Fruit fly (Drosophila melanogaster) whole organism, embryonic: ENCODE measurements around the gene EMC3.

Source experiments
- Bdp1 ChIP-seq: fragments of 200-800 bp; sonication (Bioruptor generic); optimal IDR thresholded peaks from 3 replicates; lab custom pipeline; 2016; ENCODE audit warnings: missing biosample characterization, missing genetic modification characterization
- Blimp-1 ChIP-seq: fragments of 200-800 bp; sonication (Bioruptor generic); optimal IDR thresholded peaks from 3 replicates; lab custom pipeline; 2018; ENCODE audit warnings: missing biosample characterization, missing genetic modification characterization, mild to moderate bottlenecking, moderate library complexity, missing genetic modification reagents
- CG11085 ChIP-seq: fragments of 200-800 bp; sonication (Bioruptor generic); IDR thresholded peaks from 2 replicates; pipeline ENCODE4 v1.3.6; 2022; ENCODE audit warnings: missing biosample characterization, missing genetic modification characterization
- CG13296 ChIP-seq: fragments of 200-800 bp; sonication (Bioruptor generic); optimal IDR thresholded peaks from 3 replicates; lab custom pipeline; 2018; ENCODE audit warnings: missing biosample characterization, mild to moderate bottlenecking, missing genetic modification characterization
- CG13894 ChIP-seq: fragments of 200-800 bp; sonication (Bioruptor generic); optimal IDR thresholded peaks from 3 replicates; lab custom pipeline; 2018; ENCODE audit warnings: missing biosample characterization, mild to moderate bottlenecking, missing genetic modification characterization, moderate library complexity
- CG14050 ChIP-seq: fragments of 200-800 bp; sonication (Bioruptor generic); IDR thresholded peaks from 3 replicates; pipeline ENCODE4 v1.3.6; 2022; ENCODE audit warnings: missing biosample characterization, missing genetic modification characterization
- CG1529 ChIP-seq: fragments of 200-800 bp; sonication (Bioruptor generic); optimal IDR thresholded peaks from 3 replicates; lab custom pipeline; 2018; ENCODE audit warnings: missing biosample characterization, missing genetic modification characterization
- CG15601 ChIP-seq: fragments of 200-800 bp; sonication (Bioruptor generic); optimal IDR thresholded peaks from 3 replicates; lab custom pipeline; 2019; ENCODE audit warnings: missing biosample characterization, mild to moderate bottlenecking, missing genetic modification characterization, moderate library complexity
- CG17359 ChIP-seq: fragments of 200-800 bp; sonication (Bioruptor generic); optimal IDR thresholded peaks from 3 replicates; lab custom pipeline; 2018; ENCODE audit warnings: missing biosample characterization, mild to moderate bottlenecking, missing genetic modification characterization, moderate library complexity
- CG17385 ChIP-seq: fragments of 200-800 bp; sonication (Bioruptor generic); optimal IDR thresholded peaks from 3 replicates; lab custom pipeline; 2018; ENCODE audit warnings: missing biosample characterization, mild to moderate bottlenecking, missing genetic modification characterization
- CG17568 ChIP-seq: fragments of 200-800 bp; sonication (Bioruptor generic); optimal IDR thresholded peaks from 2 replicates; lab custom pipeline; 2018; ENCODE audit warnings: missing biosample characterization, mild to moderate bottlenecking, missing genetic modification characterization, moderate library complexity
- CG32532 ChIP-seq: fragments of 200-800 bp; sonication (Bioruptor generic); IDR thresholded peaks from 2 replicates; pipeline ENCODE4 v1.3.6; 2022; ENCODE audit warnings: missing biosample characterization, missing genetic modification characterization
- CG42726 ChIP-seq: fragments of 200-800 bp; sonication (Bioruptor generic); IDR thresholded peaks from 2 replicates; pipeline ENCODE4 v1.3.6; 2022; ENCODE audit warnings: missing biosample characterization, missing genetic modification characterization; ENCODE audit not compliant: partially characterized antibody
- CG4730 ChIP-seq: fragments of 200-800 bp; sonication (Bioruptor generic); IDR thresholded peaks from 2 replicates; pipeline ENCODE4 v1.3.6; 2022; ENCODE audit warnings: missing biosample characterization, missing genetic modification characterization
- CG5180 ChIP-seq: fragments of 200-800 bp; sonication (Bioruptor generic); optimal IDR thresholded peaks from 3 replicates; lab custom pipeline; 2017; ENCODE audit warnings: missing biosample characterization, missing genetic modification characterization, mild to moderate bottlenecking, moderate library complexity, missing genetic modification reagents
- CG6683 ChIP-seq: fragments of 200-800 bp; sonication (Bioruptor generic); optimal IDR thresholded peaks from 2 replicates; lab custom pipeline; 2017; ENCODE audit warnings: missing biosample characterization, mild to moderate bottlenecking, missing genetic modification characterization, missing genetic modification reagents
- CG6765 ChIP-seq: fragments of 200-800 bp; sonication (Bioruptor generic); optimal IDR thresholded peaks from 3 replicates; lab custom pipeline; 2017; ENCODE audit warnings: missing biosample characterization, mild to moderate bottlenecking, missing genetic modification characterization
- CrebB ChIP-seq: fragments of 200-800 bp; sonication (Bioruptor generic); optimal IDR thresholded peaks from 3 replicates; lab custom pipeline; 2018; ENCODE audit warnings: missing biosample characterization, mild to moderate bottlenecking, missing genetic modification characterization
- Deaf1 ChIP-seq: fragments of 200-800 bp; optimal IDR thresholded peaks from 3 replicates; lab custom pipeline; 2019; ENCODE audit warnings: missing biosample characterization, mild to moderate bottlenecking, missing genetic modification characterization, moderate library complexity
- Hand ChIP-seq: fragments of 200-800 bp; sonication (Bioruptor generic); optimal IDR thresholded peaks from 2 replicates; lab custom pipeline; 2017; ENCODE audit warnings: mild to moderate bottlenecking, missing biosample characterization, missing genetic modification reagents, missing genetic modification characterization
- Hr51 ChIP-seq, 2 experiments: fragments of 200-800 bp; sonication (Bioruptor generic); optimal IDR thresholded peaks; 2 replicates in 1 of 2; 3 replicates in 1 of 2; lab custom pipeline; 2016 to 2018; ENCODE audit warnings: missing biosample characterization in 2 of 2, missing genetic modification characterization in 2 of 2, mild to moderate bottlenecking in 1 of 2, moderate library complexity in 1 of 2
- Jarid2 ChIP-seq: fragments of 200-800 bp; sonication (Bioruptor generic); optimal IDR thresholded peaks from 3 replicates; lab custom pipeline; 2017; ENCODE audit warnings: mild to moderate bottlenecking, missing biosample characterization, missing genetic modification reagents, missing genetic modification characterization
- MTF-1 ChIP-seq: fragments of 200-800 bp; sonication (Bioruptor generic); optimal IDR thresholded peaks from 2 replicates; lab custom pipeline; 2018; ENCODE audit warnings: missing biosample characterization, mild to moderate bottlenecking, missing genetic modification characterization, borderline replicate concordance
- Mad ChIP-seq: fragments of 200-800 bp; sonication (Bioruptor generic); optimal IDR thresholded peaks from 2 replicates; lab custom pipeline; 2016; ENCODE audit warnings: missing biosample characterization, missing genetic modification characterization
- Meics ChIP-seq: fragments of 200-800 bp; sonication (Bioruptor generic); optimal IDR thresholded peaks from 2 replicates; lab custom pipeline; 2017; ENCODE audit warnings: missing biosample characterization, mild to moderate bottlenecking, missing genetic modification characterization
- NfI ChIP-seq: fragments of 200-800 bp; sonication (Bioruptor generic); optimal IDR thresholded peaks from 3 replicates; lab custom pipeline; 2018; ENCODE audit warnings: missing biosample characterization, mild to moderate bottlenecking, missing genetic modification characterization, moderate library complexity
- Scr ChIP-seq: fragments of 200-800 bp; sonication (Bioruptor generic); IDR thresholded peaks from 2 replicates; pipeline ENCODE4 v1.3.6; 2022; ENCODE audit warnings: missing biosample characterization, missing genetic modification characterization; ENCODE audit not compliant: partially characterized antibody
- Sry-δ ChIP-seq: fragments of 200-800 bp; sonication (Bioruptor generic); optimal IDR thresholded peaks from 2 replicates; lab custom pipeline; 2016; ENCODE audit warnings: missing biosample characterization, missing genetic modification characterization
- ab ChIP-seq: fragments of 200-800 bp; sonication (Bioruptor generic); optimal IDR thresholded peaks from 2 replicates; lab custom pipeline; 2016; ENCODE audit warnings: missing biosample characterization, missing genetic modification characterization
- abd-A ChIP-seq: fragments of 200-800 bp; sonication (Bioruptor generic); optimal IDR thresholded peaks from 3 replicates; lab custom pipeline; 2019; ENCODE audit warnings: missing biosample characterization, mild to moderate bottlenecking, missing genetic modification characterization, moderate library complexity
- ato ChIP-seq: fragments of 200-800 bp; sonication (Bioruptor generic); IDR thresholded peaks from 2 replicates; pipeline ENCODE4 v1.3.6; 2022; ENCODE audit warnings: missing biosample characterization, missing genetic modification characterization; ENCODE audit not compliant: partially characterized antibody
- bigmax ChIP-seq: fragments of 200-800 bp; sonication (Bioruptor generic); optimal IDR thresholded peaks from 2 replicates; lab custom pipeline; 2018; ENCODE audit warnings: missing biosample characterization, mild to moderate bottlenecking, missing genetic modification characterization
- chm ChIP-seq: fragments of 200-800 bp; sonication (Bioruptor generic); IDR thresholded peaks from 2 replicates; pipeline ENCODE4 v1.3.6; 2022; ENCODE audit warnings: missing biosample characterization, missing genetic modification characterization
- eyg ChIP-seq: fragments of 200-800 bp; sonication (Bioruptor generic); optimal IDR thresholded peaks from 3 replicates; lab custom pipeline; 2016; ENCODE audit warnings: missing biosample characterization, missing genetic modification characterization
- gem ChIP-seq: fragments of 200-800 bp; sonication (Bioruptor generic); optimal IDR thresholded peaks from 2 replicates; lab custom pipeline; 2019; ENCODE audit warnings: missing biosample characterization, mild to moderate bottlenecking, missing genetic modification characterization, moderate library complexity
- lab ChIP-seq: fragments of 200-800 bp; sonication (Bioruptor generic); optimal IDR thresholded peaks from 3 replicates; lab custom pipeline; 2017; ENCODE audit warnings: missing biosample characterization, missing genetic modification characterization, mild to moderate bottlenecking, moderate library complexity, missing genetic modification reagents
- lilli ChIP-seq: fragments of 200-800 bp; sonication (Bioruptor generic); optimal IDR thresholded peaks from 3 replicates; lab custom pipeline; 2016; ENCODE audit warnings: missing biosample characterization, missing genetic modification characterization
- mld ChIP-seq: fragments of 200-800 bp; sonication (Bioruptor generic); IDR thresholded peaks from 3 replicates; pipeline ENCODE4 v1.3.6; 2022; ENCODE audit warnings: missing biosample characterization, missing genetic modification characterization; ENCODE audit not compliant: partially characterized antibody
- pho ChIP-seq: fragments of 200-800 bp; sonication (Bioruptor generic); optimal IDR thresholded peaks from 2 replicates; lab custom pipeline; 2016; ENCODE audit warnings: missing biosample characterization, missing genetic modification characterization
- row ChIP-seq: fragments of 200-800 bp; sonication (Bioruptor generic); IDR thresholded peaks from 3 replicates; pipeline ENCODE4 v1.3.6; 2022; ENCODE audit warnings: missing biosample characterization, missing genetic modification characterization
- run ChIP-seq: fragments of 200-800 bp; sonication (Bioruptor generic); optimal IDR thresholded peaks from 3 replicates; lab custom pipeline; 2018; ENCODE audit warnings: missing biosample characterization, mild to moderate bottlenecking, missing genetic modification characterization
- scrt ChIP-seq: fragments of 200-800 bp; sonication (Bioruptor generic); optimal IDR thresholded peaks from 2 replicates; lab custom pipeline; 2018; ENCODE audit warnings: missing biosample characterization, mild to moderate bottlenecking, missing genetic modification characterization, moderate library complexity
- ssp ChIP-seq: fragments of 200-800 bp; sonication (Bioruptor generic); IDR thresholded peaks from 2 replicates; pipeline ENCODE4 v1.3.6; 2022; ENCODE audit warnings: missing biosample characterization, missing genetic modification characterization
- sug ChIP-seq: fragments of 200-800 bp; optimal IDR thresholded peaks from 2 replicates; lab custom pipeline; 2019; ENCODE audit warnings: missing biosample characterization, mild to moderate bottlenecking, missing genetic modification characterization, moderate library complexity
- unc-4 ChIP-seq: fragments of 200-800 bp; sonication (Bioruptor generic); IDR thresholded peaks from 2 replicates; pipeline ENCODE4 v1.3.6; 2022; ENCODE audit warnings: missing biosample characterization, missing genetic modification characterization; ENCODE audit not compliant: partially characterized antibody
- unpg ChIP-seq: fragments of 200-800 bp; sonication (Bioruptor generic); optimal IDR thresholded peaks from 3 replicates; lab custom pipeline; 2018; ENCODE audit warnings: missing biosample characterization, mild to moderate bottlenecking, missing genetic modification characterization, moderate library complexity
- vvl ChIP-seq: fragments of 200-800 bp; sonication (Bioruptor generic); IDR thresholded peaks from 2 replicates; pipeline ENCODE4 v1.3.6; 2022; ENCODE audit warnings: missing biosample characterization, missing genetic modification characterization

The EMC3 gene

dm6 chr2L:10756049-10756448, 23.8 kb upstream of the EMC3 start, which contains the start of gene CG17124 (continued):
- TF ChIP-seq CG1529 (GFP tag; lab: Kevin White, UChicago): peak; percentile 7
- TF ChIP-seq abd-A (tag; lab: Kevin White, UChicago): peak; percentile 87
- peak; percentile 14 for TF ChIP-seq CG17359 (tag; lab: Kevin White, UChicago)
- peak; percentile 97 for TF ChIP-seq Jarid2 (GFP tag; lab: Kevin White, UChicago)
- peak; percentile 30 for TF ChIP-seq NfI (GFP tag; lab: Kevin White, UChicago)
- peak; percentile 9 for TF ChIP-seq Blimp-1
- peak; percentile 72 for TF ChIP-seq CG5180 (GFP tag; lab: Kevin White, UChicago)
- TF ChIP-seq Mad (GFP tag; lab: Kevin White, UChicago): peak; percentile 22
- TF ChIP-seq chm (GFP tag; lab: Robert Waterston, UW): peak; percentile 70; the same call in 1 of the 2 replicates
- TF ChIP-seq CG11085 (GFP tag; lab: Robert Waterston, UW): no peak
- 0 out of 2 replicates have a peak, but pooled peaks have one; percentile 11 for TF ChIP-seq CG4730
- peak; percentile 43 for TF ChIP-seq Meics (GFP tag; lab: Kevin White, UChicago)
- TF ChIP-seq gem (tag; lab: Kevin White, UChicago): no peak
- peak; percentile 81 for TF ChIP-seq CG13894 (tag; lab: Kevin White, UChicago)
- peak; percentile 66 for TF ChIP-seq lab
- TF ChIP-seq Scr (GFP tag; lab: Robert Waterston, UW): peak; percentile 33; the same call in 1 of the 2 replicates
- TF ChIP-seq CG17385 (GFP tag; lab: Kevin White, UChicago): peak; percentile 41
- peak; percentile 30 for TF ChIP-seq CrebB (tag; lab: Kevin White, UChicago)
- 0 out of 3 replicates have a peak, but pooled peaks have one; percentile 10 for TF ChIP-seq mld
- peak; percentile 9 for TF ChIP-seq lilli (GFP tag; lab: Kevin White, UChicago)
- TF ChIP-seq Hr51 (GFP tag; optimal IDR thresholded peaks at IDR 0.05; lab: Kevin White, UChicago): peak in 1 of 2 experiments; percentile 18
- peak; percentile 26 for TF ChIP-seq CG6683
- TF ChIP-seq unc-4 (GFP tag; lab: Robert Waterston, UW): peak; percentile 40; the same call in 1 of the 2 replicates
- peak; percentile 1 for TF ChIP-seq Sry-δ (GFP tag; lab: Kevin White, UChicago)
- TF ChIP-seq Hand (GFP tag; lab: Kevin White, UChicago): peak; percentile 19
- no peak for TF ChIP-seq pho (GFP tag; lab: Kevin White, UChicago)
- no peak for TF ChIP-seq Bdp1 (GFP tag; lab: Kevin White, UChicago)
- peak; percentile 29 for TF ChIP-seq unpg (GFP tag; lab: Kevin White, UChicago)
- TF ChIP-seq eyg (GFP tag; lab: Kevin White, UChicago): peak; percentile 7
- no peak for TF ChIP-seq CG14050 (GFP tag; lab: Robert Waterston, UW)
- no peak for TF ChIP-seq ssp (GFP tag; lab: Robert Waterston, UW)
- 0 out of 2 replicates have a peak, but pooled peaks have one; percentile 9 for TF ChIP-seq ato
- TF ChIP-seq bigmax: peak; percentile 10
- TF ChIP-seq vvl: peak; percentile 71; the same call in 1 of the 2 replicates
- peak; percentile 64; the same call in 1 of the 2 replicates for TF ChIP-seq CG42726 (GFP tag; lab: Robert Waterston, UW)
- TF ChIP-seq CG13296 (GFP tag; lab: Kevin White, UChicago): peak; percentile 24
- TF ChIP-seq CG32532: peak; percentile 34; the same call in 1 of the 2 replicates
- TF ChIP-seq scrt: peak; percentile 55
- TF ChIP-seq CG6765: peak; percentile 74
- no peak; the same call in 2 of the 3 replicates for TF ChIP-seq row
- peak; percentile 15 for TF ChIP-seq sug
- TF ChIP-seq run (tag; lab: Kevin White, UChicago): peak; percentile 13
- peak; percentile 64 for TF ChIP-seq MTF-1
- peak; percentile 13 for TF ChIP-seq CG17568 (GFP tag; lab: Kevin White, UChicago)
- TF ChIP-seq ab: no peak
- TF ChIP-seq CG15601: peak; percentile 22
- TF ChIP-seq Deaf1 (tag; lab: Kevin White, UChicago): peak; percentile 75
